Worm (Caenorhabditis elegans): ENCODE data around the gene dgk-2.

The dgk-2 gene

DNA sequence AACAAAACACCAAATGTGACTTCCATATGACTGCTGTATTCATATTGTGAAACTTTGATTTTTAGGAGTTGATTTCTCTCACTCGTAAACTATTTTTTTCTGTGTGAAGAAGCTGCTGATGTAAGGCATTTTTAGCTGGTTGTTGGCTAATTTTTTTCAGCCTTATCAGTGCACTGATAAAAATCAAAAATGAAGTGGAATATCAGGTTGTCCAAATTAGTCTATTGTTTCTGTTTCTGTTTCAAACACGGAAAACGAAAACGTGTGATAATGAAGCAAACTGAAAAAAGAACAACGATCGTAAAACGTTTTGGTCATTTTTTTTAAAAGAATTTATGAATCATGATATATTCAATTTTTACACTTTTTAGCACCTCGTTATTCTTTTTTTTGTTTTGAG is 23.4 kb downstream of the dgk-2 start:
- no peak for TF ChIP-seq ceh-30 (tag; optimal IDR thresholded peaks at IDR 0.05)
- TF ChIP-seq elt-2 (tag; optimal IDR thresholded peaks at IDR 0.05), result peak; percentile 31
- TF ChIP-seq F13H6.1 (tag; optimal IDR thresholded peaks at IDR 0.05), result no peak

- TF ChIP-seq ceh-14 (tag; optimal IDR thresholded peaks at IDR 0.05) (no peak), gmeb-2 (tag; optimal IDR thresholded peaks at IDR 0.05) (no peak), ceh-19 (GFP tag; optimal IDR thresholded peaks at IDR 0.05) (no peak), madf-2 (tag; optimal IDR thresholded peaks at IDR 0.05) (no peak), ceh-31 (tag; optimal IDR thresholded peaks at IDR 0.05) (no peak), Y22D7AL.16 (tag; optimal IDR thresholded peaks at IDR 0.05) (no peak), rnt-1 (tag; optimal IDR thresholded peaks at IDR 0.05) (no peak), C38D4.7 (GFP tag; optimal IDR thresholded peaks at IDR 0.05) (no peak), lim-6 (tag; optimal IDR thresholded peaks at IDR 0.05) (no peak)
These were observed 24.2 kb downstream of the dgk-2 start for ce11 chrX:4479960-4480359.

ce11 chrX:4478503-4478902 is 25.7 kb downstream of the dgk-2 start:
- no peak for TF ChIP-seq ceh-14 (tag; optimal IDR thresholded peaks at IDR 0.05)
- TF ChIP-seq gmeb-2 (tag; optimal IDR thresholded peaks at IDR 0.05), result no peak
- peak; percentile 57 for TF ChIP-seq elt-2 (tag; optimal IDR thresholded peaks at IDR 0.05)

ce11 chrX:4469297-4469816 is 34.8 kb downstream of the dgk-2 start, which contains the start of gene asb-2:
TSS of gene asb-2 (plus strand) at chrX:4469766.
- TF ChIP-seq lin-11 (tag; optimal IDR thresholded peaks at IDR 0.05), result no peak
- peak; percentile 79 for TF ChIP-seq unc-55 (GFP tag; optimal IDR thresholded peaks at IDR 0.05)
- TF ChIP-seq ceh-18 (tag; optimal IDR thresholded peaks at IDR 0.05), result peak; percentile 47
- peak; percentile 57 for TF ChIP-seq dve-1 (tag; optimal IDR thresholded peaks at IDR 0.05)
- peak; percentile 26 for TF ChIP-seq pros-1 (tag; optimal IDR thresholded peaks at IDR 0.05)
- peak; percentile 49 for TF ChIP-seq sdc-2 (tag; optimal IDR thresholded peaks at IDR 0.05)
- peak; percentile 49 for TF ChIP-seq tbx-2 (tag; optimal IDR thresholded peaks at IDR 0.05)
- peak; percentile 17 for TF ChIP-seq ceh-31 (tag; optimal IDR thresholded peaks at IDR 0.05)
- TF ChIP-seq nfya-1 (tag; optimal IDR thresholded peaks at IDR 0.05), result peak; percentile 88
- TF ChIP-seq unc-42 (tag; optimal IDR thresholded peaks at IDR 0.05), result peak; percentile 8
- peak; percentile 22 for TF ChIP-seq pax-1 (tag; optimal IDR thresholded peaks at IDR 0.05)
- TF ChIP-seq elt-2 (tag; optimal IDR thresholded peaks at IDR 0.05), result peak; percentile 22
- TF ChIP-seq fkh-6 (tag; optimal IDR thresholded peaks at IDR 0.05), result no peak
- peak; percentile 6 for TF ChIP-seq hlh-30 (tag; optimal IDR thresholded peaks at IDR 0.05; ENCODE audit: insufficient read depth)
- no peak for TF ChIP-seq odd-2 (tag; optimal IDR thresholded peaks at IDR 0.05)

- no peak for TF ChIP-seq pha-4 (tag; optimal IDR thresholded peaks at IDR 0.05)
- no peak for TF ChIP-seq odd-2 (tag; optimal IDR thresholded peaks at IDR 0.05)
- no peak for TF ChIP-seq tbx-7 (tag; optimal IDR thresholded peaks at IDR 0.05)
- no peak for TF ChIP-seq ceh-14 (tag; optimal IDR thresholded peaks at IDR 0.05)
- TF ChIP-seq ceh-6 (GFP tag; optimal IDR thresholded peaks at IDR 0.05), result no peak
- no peak for TF ChIP-seq ama-1 (optimal IDR thresholded peaks at IDR 0.05)
These were observed 38.0 kb downstream of the dgk-2 start, which contains the start of gene nmur-3 for ce11 chrX:4466218-4466617. TSS of gene nmur-3 (plus strand) at chrX:4466518.

- TF ChIP-seq ceh-19 (GFP tag; optimal IDR thresholded peaks at IDR 0.05) (no peak), nfya-1 (tag; optimal IDR thresholded peaks at IDR 0.05) (no peak), ceh-9 (tag; optimal IDR thresholded peaks at IDR 0.05) (no peak), nhr-11 (tag; optimal IDR thresholded peaks at IDR 0.05) (no peak), che-1 (tag; optimal IDR thresholded peaks at IDR 0.05) (no peak), ceh-6 (GFP tag; optimal IDR thresholded peaks at IDR 0.05) (no peak), hlh-6 (tag; optimal IDR thresholded peaks at IDR 0.05) (no peak), odd-2 (tag; optimal IDR thresholded peaks at IDR 0.05) (no peak), unc-86 (tag; optimal IDR thresholded peaks at IDR 0.05) (no peak)
These were observed 39.8 kb downstream of the dgk-2 start for ce11 chrX:4464367-4464766.
